Fruit fly (Drosophila melanogaster) whole organism, wandering third instar larva: ENCODE data around the gene gammaCOP.

Source experiments
- CG9705 ChIP-seq: fragments of 200-800 bp; sonication (Bioruptor generic); optimal IDR thresholded peaks from 2 replicates; lab custom pipeline; 2018; ENCODE audit warnings: missing biosample characterization, mild to moderate bottlenecking, missing genetic modification characterization
- Myc ChIP-seq: fragments of >200 bp; optimal IDR thresholded peaks from 2 replicates; lab custom pipeline; 2017
- dl ChIP-seq, 2 experiments: fragments of 175-275, 200-275 bp in 1 of 2; fragments of 200-275 bp in 1 of 2; sonication (Bioruptor generic); optimal IDR thresholded peaks; lab custom pipeline; 2018; ENCODE audit warnings: mild to moderate bottlenecking in 2 of 2, missing biosample characterization in 2 of 2, missing genetic modification characterization in 2 of 2, moderate library complexity in 2 of 2; ENCODE audit not compliant: partially characterized antibody in 2 of 2, insufficient read depth in 1 of 2
- foxo ChIP-seq, 2 experiments: fragments of 200-800 bp; sonication (Bioruptor generic); optimal IDR thresholded peaks; 2 replicates in 1 of 2; 3 replicates in 1 of 2; lab custom pipeline; 2016 to 2017; ENCODE audit warnings: missing biosample characterization in 2 of 2, missing genetic modification characterization in 2 of 2
- woc ChIP-seq: sonication (Bioruptor generic); optimal IDR thresholded peaks from 2 replicates; lab custom pipeline; 2016; ENCODE audit warnings: missing biosample characterization, mild to moderate bottlenecking, missing genetic modification characterization

DNA sequence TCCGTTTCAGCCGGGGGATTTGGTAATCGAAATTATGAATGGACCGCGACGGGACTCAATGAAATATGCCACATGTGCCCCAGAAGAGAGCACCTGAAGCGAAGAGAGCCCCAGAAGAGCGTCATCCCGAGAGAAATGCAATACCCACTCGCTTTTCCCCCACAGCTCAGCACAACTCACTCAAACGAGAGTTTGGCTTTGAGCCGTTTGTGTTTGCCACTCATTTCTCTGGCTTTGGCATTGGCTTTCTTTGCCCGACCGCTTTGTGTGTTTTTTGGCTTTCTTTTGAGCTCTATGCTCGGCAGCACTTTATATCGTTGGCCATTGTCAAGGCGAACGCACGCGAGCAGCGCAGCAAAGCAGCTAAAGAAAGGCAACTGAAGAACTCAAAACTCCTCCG is 29.2 kb upstream of the gammaCOP start, which contains the start of gene nyo:
- no peak for TF ChIP-seq CG9705 (GFP tag; lab: Kevin White, UChicago)
- TF ChIP-seq woc = no peak
- TF ChIP-seq Myc (lab: Kevin White, UChicago) = no peak
- no peak for TF ChIP-seq foxo (GFP tag; optimal IDR thresholded peaks at IDR 0.05; lab: Kevin White, UChicago)
- TF ChIP-seq dl (GFP tag; optimal IDR thresholded peaks at IDR 0.05; lab: Kevin White, UChicago; ENCODE audit: insufficient read depth in 1 of 2, partially characterized antibody in 2 of 2) = no peak
